Fruit fly (Drosophila melanogaster): Measurements from ENCODE around the gene GluRIIB.

Gene GluRIIB

dm6 chr2L:5610629-5611028 is 51.5 kb downstream of the GluRIIB start:
- TF ChIP-seq CG1024 (GFP tag; IDR thresholded peaks at IDR 0.05) (no peak), CG10147 (GFP tag; optimal IDR thresholded peaks at IDR 0.05) (no peak), CG17912 (GFP tag; optimal IDR thresholded peaks at IDR 0.05) (no peak), CG6654 (GFP tag; optimal IDR thresholded peaks at IDR 0.05) (no peak), Max (GFP tag; optimal IDR thresholded peaks at IDR 0.05) (no peak), sob (GFP tag; IDR thresholded peaks at IDR 0.05) (no peak), ham (GFP tag; IDR thresholded peaks at IDR 0.05) (no peak), ase (GFP tag; IDR thresholded peaks at IDR 0.05) (no peak), CG4328 (GFP tag; optimal IDR thresholded peaks at IDR 0.05) (no peak), dmrt99B (tag; optimal IDR thresholded peaks at IDR 0.05) (no peak)

Measured in whole organism, embryonic.